Fruit fly (Drosophila melanogaster) whole organism, pupa: ENCODE measurements around the gene BckdhA.

Experiments used
- CG10348 ChIP-seq: fragments of 200-800 bp; sonication (Bioruptor generic); IDR thresholded peaks from 2 replicates; pipeline ENCODE4 v1.3.6; 2022; ENCODE audit warnings: missing biosample characterization, missing genetic modification characterization
- CG13204 ChIP-seq: fragments of 200-800 bp; sonication (Bioruptor generic); optimal IDR thresholded peaks from 2 replicates; lab custom pipeline; 2018; ENCODE audit warnings: missing biosample characterization, mild to moderate bottlenecking, missing genetic modification characterization, moderate library complexity
- CG14655 ChIP-seq: fragments of 200-800 bp; sonication (Bioruptor generic); optimal IDR thresholded peaks from 3 replicates; lab custom pipeline; 2017; ENCODE audit warnings: mild to moderate bottlenecking, missing biosample characterization, missing genetic modification reagents, missing genetic modification characterization
- CG32121 ChIP-seq: fragments of 200-800 bp; sonication (Bioruptor generic); IDR thresholded peaks from 2 replicates; pipeline ENCODE4 v1.3.6; 2022; ENCODE audit warnings: missing biosample characterization, missing genetic modification characterization
- CG4496 ChIP-seq: fragments of 200-800 bp; sonication (Bioruptor generic); IDR thresholded peaks from 3 replicates; pipeline ENCODE4 v1.3.6; 2022; ENCODE audit warnings: missing biosample characterization, missing genetic modification characterization
- CG8301 ChIP-seq: fragments of 200-800 bp; sonication (Bioruptor generic); optimal IDR thresholded peaks from 2 replicates; lab custom pipeline; 2018; ENCODE audit warnings: missing biosample characterization, mild to moderate bottlenecking, missing genetic modification characterization
- CG9948 ChIP-seq: fragments of 200-800 bp; sonication (Bioruptor generic); optimal IDR thresholded peaks from 2 replicates; lab custom pipeline; 2018; ENCODE audit warnings: missing biosample characterization, mild to moderate bottlenecking, missing genetic modification characterization, moderate library complexity
- EcR ChIP-seq: fragments of 200-800 bp; sonication (Bioruptor generic); optimal IDR thresholded peaks from 3 replicates; lab custom pipeline; 2019; ENCODE audit warnings: missing biosample characterization, missing genetic modification characterization, mild to moderate bottlenecking, moderate library complexity, missing genetic modification reagents
- Ets98B ChIP-seq: fragments of 200-800 bp; sonication (Bioruptor generic); IDR thresholded peaks from 2 replicates; pipeline ENCODE4 v1.3.6; 2022; ENCODE audit warnings: missing biosample characterization, missing genetic modification characterization
- Pif1B ChIP-seq: fragments of 200-800 bp; sonication (Bioruptor generic); optimal IDR thresholded peaks from 3 replicates; lab custom pipeline; 2016; ENCODE audit warnings: missing biosample characterization, missing genetic modification characterization

dm6 chr3R:9600558-9600959 lies 45.0 kb downstream of the BckdhA start:
- TF ChIP-seq CG9948 (tag; lab: Kevin White, UChicago) (peak; percentile 6), Ets98B (GFP tag; lab: Robert Waterston, UW) (peak; percentile 40), CG14655 (peak; percentile 25), CG8301 (tag; lab: Kevin White, UChicago) (peak; percentile 27), Pif1B (peak; percentile 31), CG4496 (GFP tag; lab: Robert Waterston, UW) (peak; percentile 51; the same call in 2 of the 3 replicates), CG10348 (GFP tag; lab: Robert Waterston, UW) (no peak), EcR (GFP tag; lab: Kevin White, UChicago) (no peak), CG13204 (no peak), CG32121 (GFP tag; lab: Robert Waterston, UW) (no peak)
